Worm (Caenorhabditis elegans): Measurements from ENCODE around the gene kcc-1.

kcc-1 gene

DNA sequence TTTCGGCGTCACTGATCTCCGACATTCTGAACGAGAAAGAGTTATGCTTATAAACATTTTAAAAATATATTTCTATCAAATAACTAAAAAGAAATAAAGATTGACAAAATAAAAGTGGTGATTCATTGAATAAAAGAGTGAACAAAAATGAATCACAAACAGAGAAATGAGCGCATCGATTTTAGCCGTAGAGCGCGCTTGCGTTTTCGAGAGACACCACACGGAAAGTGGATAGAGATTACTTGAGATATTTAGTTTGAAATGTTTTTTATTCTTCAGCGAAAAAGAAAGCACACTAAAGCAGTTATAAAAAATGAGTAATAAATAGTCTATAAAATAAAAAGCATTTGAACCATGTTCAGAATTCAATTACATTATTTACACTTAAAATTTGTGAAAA is 24.1 kb downstream of the kcc-1 start, which contains the start of gene cap-1 (continued):
- no peak for TF ChIP-seq elt-1 (tag; optimal IDR thresholded peaks at IDR 0.05)
- TF ChIP-seq nhr-237 (tag; optimal IDR thresholded peaks at IDR 0.05), result no peak
- no peak for TF ChIP-seq unc-62 (GFP tag; optimal IDR thresholded peaks at IDR 0.05)
- TF ChIP-seq lin-39 (tag; optimal IDR thresholded peaks at IDR 0.05), result no peak
- TF ChIP-seq ztf-4 (tag; optimal IDR thresholded peaks at IDR 0.05), result no peak
- TF ChIP-seq aly-2 (tag; optimal IDR thresholded peaks at IDR 0.05), result no peak
- TF ChIP-seq mab-5 (tag; optimal IDR thresholded peaks at IDR 0.05), result peak; percentile 5

DNA sequence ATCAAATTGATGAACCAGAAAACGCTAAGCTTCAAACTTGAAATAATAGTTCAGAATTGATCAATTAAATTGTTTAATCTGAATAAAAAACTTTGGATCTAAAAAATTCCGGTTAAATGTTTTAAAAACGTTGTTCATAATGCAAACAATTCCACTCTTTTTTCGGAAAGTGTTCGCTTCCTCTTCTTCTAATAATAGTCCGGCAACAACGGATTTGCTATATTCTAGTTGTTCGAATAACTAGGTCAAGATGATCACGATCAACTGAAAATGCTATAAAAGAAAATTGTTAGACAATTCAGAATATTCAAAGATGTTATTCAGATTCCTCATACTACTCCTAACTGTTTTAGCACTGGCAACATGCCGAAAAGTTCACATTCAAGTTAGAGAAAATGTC is 24.9 kb downstream of the kcc-1 start, which contains the start of gene D2024.4:
Gene D2024.4 (plus strand): TSS at position 301 of the 400 bp plus-strand sequence.
- TF ChIP-seq nhr-23 (tag; optimal IDR thresholded peaks at IDR 0.05), result no peak
- no peak for TF ChIP-seq nhr-12 (tag; optimal IDR thresholded peaks at IDR 0.05)
- no peak for TF ChIP-seq dmd-4 (tag; optimal IDR thresholded peaks at IDR 0.05)
- no peak for TF ChIP-seq snpc-4 (tag; optimal IDR thresholded peaks at IDR 0.05)
- no peak for TF ChIP-seq mbf-1 (tag; optimal IDR thresholded peaks at IDR 0.05)
- no peak for TF ChIP-seq F13H6.1 (tag; optimal IDR thresholded peaks at IDR 0.05)
- no peak for TF ChIP-seq sma-3 (GFP tag; optimal IDR thresholded peaks at IDR 0.05)
- TF ChIP-seq nhr-77 (tag; optimal IDR thresholded peaks at IDR 0.05), result no peak
- no peak for TF ChIP-seq ama-1 (optimal IDR thresholded peaks at IDR 0.05)
- no peak for TF ChIP-seq mab-5 (tag; optimal IDR thresholded peaks at IDR 0.05)
- TF ChIP-seq sem-4 (tag; optimal IDR thresholded peaks at IDR 0.05), result no peak
- TF ChIP-seq unc-62 (GFP tag; optimal IDR thresholded peaks at IDR 0.05), result no peak
- TF ChIP-seq ceh-16 (tag; optimal IDR thresholded peaks at IDR 0.05), result no peak
- no peak for TF ChIP-seq ceh-82 (tag; optimal IDR thresholded peaks at IDR 0.05)
- no peak for TF ChIP-seq peb-1 (tag; optimal IDR thresholded peaks at IDR 0.05)
- TF ChIP-seq C34F6.9 (tag; optimal IDR thresholded peaks at IDR 0.05), result no peak

DNA sequence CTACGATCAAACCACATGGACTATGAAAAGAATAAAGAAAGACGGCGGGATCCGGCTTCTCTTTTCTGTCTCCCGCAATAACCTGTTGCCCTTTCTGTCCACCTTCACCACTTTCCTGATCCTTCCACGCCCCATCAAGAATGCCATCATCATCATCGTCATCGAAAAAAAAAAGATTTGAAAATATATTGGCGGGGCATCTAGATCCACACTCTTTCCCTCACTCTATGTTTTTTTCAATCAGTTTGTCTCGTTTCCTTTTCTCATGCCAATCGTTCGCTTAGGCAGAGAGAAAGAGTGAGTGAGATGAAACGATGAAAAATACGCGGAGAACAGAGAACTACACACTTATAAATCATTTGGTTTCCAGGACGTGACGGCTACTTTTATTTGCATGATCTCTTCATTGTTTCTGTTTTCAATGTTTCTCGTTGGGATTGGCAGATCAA is 27.5 kb downstream of the kcc-1 start:
- no peak for TF ChIP-seq peb-1 (tag; optimal IDR thresholded peaks at IDR 0.05)
- no peak for TF ChIP-seq lin-11 (tag; optimal IDR thresholded peaks at IDR 0.05)
- no peak for TF ChIP-seq crh-2 (tag; optimal IDR thresholded peaks at IDR 0.05)
- peak; percentile 21 for TF ChIP-seq lin-39 (tag; optimal IDR thresholded peaks at IDR 0.05)
- TF ChIP-seq mab-5 (tag; optimal IDR thresholded peaks at IDR 0.05), result peak; percentile 77
- TF ChIP-seq nhr-11 (tag; optimal IDR thresholded peaks at IDR 0.05), result no peak
- no peak for TF ChIP-seq nhr-21 (tag; optimal IDR thresholded peaks at IDR 0.05)
- peak; percentile 40 for TF ChIP-seq C34F6.9 (tag; optimal IDR thresholded peaks at IDR 0.05)
- TF ChIP-seq F13H6.1 (tag; optimal IDR thresholded peaks at IDR 0.05), result peak; percentile 23
- TF ChIP-seq ceh-82 (tag; optimal IDR thresholded peaks at IDR 0.05), result no peak
- no peak for TF ChIP-seq ztf-4 (tag; optimal IDR thresholded peaks at IDR 0.05)
- TF ChIP-seq R02D3.7 (tag; optimal IDR thresholded peaks at IDR 0.05), result no peak
- TF ChIP-seq snpc-4 (tag; optimal IDR thresholded peaks at IDR 0.05), result no peak
- TF ChIP-seq zag-1 (tag; optimal IDR thresholded peaks at IDR 0.05), result no peak
- peak in 1 of 2 experiments; percentile 23 for TF ChIP-seq lsy-2 (tag; optimal IDR thresholded peaks at IDR 0.05)
- no peak for TF ChIP-seq gmeb-1 (tag; optimal IDR thresholded peaks at IDR 0.05)
- TF ChIP-seq Y55F3AM.14 (GFP tag; optimal IDR thresholded peaks at IDR 0.05), result no peak
- peak in 1 of 2 experiments; percentile 38 for TF ChIP-seq mdl-1 (tag; optimal IDR thresholded peaks at IDR 0.05)
- TF ChIP-seq ztf-11 (tag; optimal IDR thresholded peaks at IDR 0.05), result no peak
- no peak for TF ChIP-seq egl-27 (tag; optimal IDR thresholded peaks at IDR 0.05)
- TF ChIP-seq nhr-6 (tag; optimal IDR thresholded peaks at IDR 0.05), result no peak
- TF ChIP-seq unc-55 (GFP tag; optimal IDR thresholded peaks at IDR 0.05), result peak; percentile 56
- no peak for TF ChIP-seq elt-3 (tag; optimal IDR thresholded peaks at IDR 0.05)
- no peak for TF ChIP-seq ztf-1 (GFP tag; conservative IDR thresholded peaks at IDR 0.05)

DNA sequence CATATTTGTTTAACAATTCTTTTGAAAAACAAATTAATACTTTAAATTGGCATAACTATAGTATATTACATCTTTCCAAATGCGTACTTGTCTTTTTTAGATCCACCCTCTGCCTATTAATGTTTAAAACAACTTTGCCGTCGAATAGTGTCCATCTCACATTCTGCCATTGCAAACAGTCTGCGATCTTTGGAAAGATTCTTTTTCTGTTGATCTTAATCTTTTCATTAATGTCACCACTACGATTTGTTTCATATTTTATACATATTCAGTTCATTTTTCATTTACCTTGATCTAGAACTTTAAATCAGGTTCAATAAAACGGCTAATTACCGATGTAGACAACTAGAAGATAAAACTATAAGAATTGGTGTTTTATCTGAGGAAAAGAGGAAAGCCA is 28.6 kb downstream of the kcc-1 start:
- no peak for TF ChIP-seq nhr-10 (tag; optimal IDR thresholded peaks at IDR 0.05)
- TF ChIP-seq nhr-25 (tag; optimal IDR thresholded peaks at IDR 0.05), result peak; percentile 48
